Fruit fly (Drosophila melanogaster) whole organism, embryonic: Measurements from ENCODE around the gene mts.
A peak's percentile ranks its signal among the peaks of the same experiment; 100 is the strongest.

Source experiments
- Asciz ChIP-seq: fragments of 200-800 bp; sonication (Bioruptor generic); optimal IDR thresholded peaks from 2 replicates; lab custom pipeline; 2017; ENCODE audit warnings: missing biosample characterization, mild to moderate bottlenecking, missing genetic modification characterization, missing genetic modification reagents
- Blimp-1 ChIP-seq: fragments of 200-800 bp; sonication (Bioruptor generic); optimal IDR thresholded peaks from 3 replicates; lab custom pipeline; 2018; ENCODE audit warnings: missing biosample characterization, missing genetic modification characterization, mild to moderate bottlenecking, moderate library complexity, missing genetic modification reagents
- Bteb2 ChIP-seq: fragments of 200-800 bp; sonication (Bioruptor generic); optimal IDR thresholded peaks from 2 replicates; lab custom pipeline; 2016; ENCODE audit warnings: missing biosample characterization, missing genetic modification characterization
- CG10274 ChIP-seq: fragments of 200-800 bp; sonication (Bioruptor generic); optimal IDR thresholded peaks from 3 replicates; lab custom pipeline; 2017; ENCODE audit warnings: missing biosample characterization, mild to moderate bottlenecking, missing genetic modification characterization
- CG10543 ChIP-seq: fragments of 200-800 bp; sonication (Bioruptor generic); optimal IDR thresholded peaks from 3 replicates; lab custom pipeline; 2017; ENCODE audit warnings: missing biosample characterization, mild to moderate bottlenecking, missing genetic modification characterization, moderate library complexity
- CG11504 ChIP-seq: fragments of 200-800 bp; sonication (Bioruptor generic); optimal IDR thresholded peaks from 3 replicates; lab custom pipeline; 2019; ENCODE audit warnings: missing biosample characterization, mild to moderate bottlenecking, missing genetic modification characterization, moderate library complexity
- CG12155 ChIP-seq: fragments of 200-800 bp; sonication (Bioruptor generic); optimal IDR thresholded peaks from 3 replicates; lab custom pipeline; 2016; ENCODE audit warnings: missing biosample characterization, missing genetic modification characterization
- CG13287 ChIP-seq: fragments of 200-800 bp; sonication (Bioruptor generic); IDR thresholded peaks from 2 replicates; pipeline ENCODE4 v1.3.6; 2022; ENCODE audit warnings: missing biosample characterization, missing genetic modification characterization; ENCODE audit not compliant: partially characterized antibody
- CG13894 ChIP-seq: fragments of 200-800 bp; sonication (Bioruptor generic); optimal IDR thresholded peaks from 3 replicates; lab custom pipeline; 2018; ENCODE audit warnings: missing biosample characterization, mild to moderate bottlenecking, missing genetic modification characterization, moderate library complexity
- CG15011 ChIP-seq: fragments of 200-800 bp; sonication (Bioruptor generic); optimal IDR thresholded peaks from 3 replicates; lab custom pipeline; 2018; ENCODE audit warnings: missing biosample characterization, mild to moderate bottlenecking, missing genetic modification characterization
- CG1529 ChIP-seq: fragments of 200-800 bp; sonication (Bioruptor generic); optimal IDR thresholded peaks from 3 replicates; lab custom pipeline; 2018; ENCODE audit warnings: missing biosample characterization, missing genetic modification characterization
- CG15601 ChIP-seq: fragments of 200-800 bp; sonication (Bioruptor generic); optimal IDR thresholded peaks from 3 replicates; lab custom pipeline; 2019; ENCODE audit warnings: missing biosample characterization, mild to moderate bottlenecking, missing genetic modification characterization, moderate library complexity
- CG17829 ChIP-seq: fragments of 200-800 bp; optimal IDR thresholded peaks from 2 replicates; lab custom pipeline; 2019; ENCODE audit warnings: missing biosample characterization, mild to moderate bottlenecking, missing genetic modification characterization, moderate library complexity
- CG2116 ChIP-seq: fragments of 200-800 bp; sonication (Bioruptor generic); optimal IDR thresholded peaks from 3 replicates; lab custom pipeline; 2018; ENCODE audit warnings: missing biosample characterization, mild to moderate bottlenecking, missing genetic modification characterization
- CG2678 ChIP-seq: fragments of 200-800 bp; sonication (Bioruptor generic); optimal IDR thresholded peaks from 3 replicates; lab custom pipeline; 2019; ENCODE audit warnings: missing biosample characterization, mild to moderate bottlenecking, missing genetic modification characterization, moderate library complexity
- CG3163 ChIP-seq: fragments of 200-800 bp; sonication (Bioruptor generic); optimal IDR thresholded peaks from 3 replicates; lab custom pipeline; 2016; ENCODE audit warnings: missing biosample characterization, missing genetic modification characterization
- CG34224 ChIP-seq: fragments of 200-800 bp; sonication (Bioruptor generic); IDR thresholded peaks from 3 replicates; pipeline ENCODE4 v1.3.6; 2022; ENCODE audit warnings: missing biosample characterization, missing genetic modification characterization; ENCODE audit not compliant: partially characterized antibody
- CG3995 ChIP-seq: fragments of 200-800 bp; sonication (Bioruptor generic); optimal IDR thresholded peaks from 3 replicates; lab custom pipeline; 2016; ENCODE audit warnings: missing biosample characterization, missing genetic modification characterization
- CG4328 ChIP-seq: fragments of 200-800 bp; sonication (Bioruptor generic); optimal IDR thresholded peaks from 3 replicates; lab custom pipeline; 2017; ENCODE audit warnings: missing biosample characterization, missing genetic modification reagents, missing genetic modification characterization
- CG43689 ChIP-seq: fragments of 200-800 bp; sonication (Bioruptor generic); IDR thresholded peaks from 2 replicates; pipeline ENCODE4 v1.3.6; 2022; ENCODE audit warnings: missing biosample characterization, missing genetic modification characterization
- CTCF ChIP-seq: fragments of 200-800 bp; sonication (Bioruptor generic); optimal IDR thresholded peaks from 2 replicates; lab custom pipeline; 2017; ENCODE audit warnings: missing biosample characterization, mild to moderate bottlenecking, missing genetic modification characterization, moderate library complexity
- Drgx ChIP-seq: fragments of 200-800 bp; sonication (Bioruptor generic); IDR thresholded peaks from 2 replicates; pipeline ENCODE4 v1.3.6; 2022; ENCODE audit warnings: missing biosample characterization, missing genetic modification characterization
- Ets97D ChIP-seq: fragments of 200-800 bp; sonication (Bioruptor generic); optimal IDR thresholded peaks from 3 replicates; lab custom pipeline; 2016; ENCODE audit warnings: missing biosample characterization, missing genetic modification characterization
- Hr3 ChIP-seq: fragments of 200-800 bp; sonication (Bioruptor generic); optimal IDR thresholded peaks from 3 replicates; lab custom pipeline; 2016; ENCODE audit warnings: missing biosample characterization, missing genetic modification characterization
- Jarid2 ChIP-seq: fragments of 200-800 bp; sonication (Bioruptor generic); optimal IDR thresholded peaks from 3 replicates; lab custom pipeline; 2017; ENCODE audit warnings: mild to moderate bottlenecking, missing biosample characterization, missing genetic modification reagents, missing genetic modification characterization
- NC2β ChIP-seq: fragments of 200-800 bp; sonication (Bioruptor generic); optimal IDR thresholded peaks from 2 replicates; lab custom pipeline; 2016; ENCODE audit warnings: missing biosample characterization, missing genetic modification characterization
- Oli ChIP-seq: fragments of 200-800 bp; sonication (Bioruptor generic); optimal IDR thresholded peaks from 2 replicates; lab custom pipeline; 2018; ENCODE audit warnings: missing biosample characterization, mild to moderate bottlenecking, missing genetic modification characterization, moderate library complexity
- PHDP ChIP-seq: fragments of 200-800 bp; sonication (Bioruptor generic); optimal IDR thresholded peaks from 3 replicates; lab custom pipeline; 2018; ENCODE audit warnings: missing biosample characterization, mild to moderate bottlenecking, missing genetic modification characterization, moderate library complexity
- Scr ChIP-seq: fragments of 200-800 bp; sonication (Bioruptor generic); IDR thresholded peaks from 2 replicates; pipeline ENCODE4 v1.3.6; 2022; ENCODE audit warnings: missing biosample characterization, missing genetic modification characterization; ENCODE audit not compliant: partially characterized antibody
- TFAM ChIP-seq: fragments of 200-800 bp; sonication (Bioruptor generic); optimal IDR thresholded peaks from 2 replicates; lab custom pipeline; 2017; ENCODE audit warnings: missing biosample characterization, missing genetic modification characterization, inconsistent platforms
- Trl ChIP-seq, 3 experiments: fragments of >200 bp in 2 of 3; fragments of 200-800 bp in 1 of 3; sonication (Bioruptor generic) in 1 of 3; optimal IDR thresholded peaks; 2 replicates in 1 of 3; 3 replicates in 2 of 3; lab custom pipeline; 2016 to 2017; ENCODE audit warnings: missing biosample characterization in 1 of 3, missing genetic modification characterization in 1 of 3
- Xbp1 ChIP-seq: fragments of 200-800 bp; sonication (Bioruptor generic); optimal IDR thresholded peaks from 3 replicates; lab custom pipeline; 2016; ENCODE audit warnings: missing biosample characterization, mild to moderate bottlenecking, missing genetic modification characterization
- abd-A ChIP-seq: fragments of 200-800 bp; sonication (Bioruptor generic); optimal IDR thresholded peaks from 3 replicates; lab custom pipeline; 2019; ENCODE audit warnings: missing biosample characterization, mild to moderate bottlenecking, missing genetic modification characterization, moderate library complexity
- bsh ChIP-seq, 2 experiments: fragments of 200-800 bp; sonication (Bioruptor generic); optimal IDR thresholded peaks; 2 replicates each; lab custom pipeline; 2017 to 2018; ENCODE audit warnings: mild to moderate bottlenecking in 2 of 2, missing biosample characterization in 2 of 2, missing genetic modification characterization in 2 of 2, moderate library complexity in 1 of 2
- chinmo ChIP-seq: fragments of 200-800 bp; sonication (Bioruptor generic); IDR thresholded peaks from 4 replicates; pipeline ENCODE4 v1.3.6; 2022; ENCODE audit warnings: missing biosample characterization, missing genetic modification characterization; ENCODE audit not compliant: partially characterized antibody
- fd102C ChIP-seq: fragments of 200-800 bp; sonication (Bioruptor generic); optimal IDR thresholded peaks from 2 replicates; lab custom pipeline; 2018; ENCODE audit warnings: missing biosample characterization, mild to moderate bottlenecking, missing genetic modification characterization, moderate library complexity
- fd64A ChIP-seq: fragments of 200-800 bp; sonication (Bioruptor generic); optimal IDR thresholded peaks from 3 replicates; lab custom pipeline; 2018; ENCODE audit warnings: missing biosample characterization, mild to moderate bottlenecking, missing genetic modification characterization
- ftz-f1 ChIP-seq: fragments of 200-800 bp; sonication (Bioruptor generic); optimal IDR thresholded peaks from 2 replicates; lab custom pipeline; 2016; ENCODE audit warnings: missing biosample characterization, missing genetic modification characterization
- gcm2 ChIP-seq: fragments of 200-800 bp; sonication (Bioruptor generic); optimal IDR thresholded peaks from 2 replicates; lab custom pipeline; 2016; ENCODE audit warnings: missing biosample characterization, missing genetic modification characterization
- grn ChIP-seq: fragments of 200-800 bp; sonication (Bioruptor generic); optimal IDR thresholded peaks from 3 replicates; lab custom pipeline; 2017; ENCODE audit warnings: missing biosample characterization, missing genetic modification characterization
- h ChIP-seq: fragments of >200 bp; optimal IDR thresholded peaks from 2 replicates; lab custom pipeline; 2017
- hb ChIP-seq: fragments of 200-800 bp; sonication (Bioruptor generic); IDR thresholded peaks from 3 replicates; pipeline ENCODE4 v1.3.6; 2022; ENCODE audit warnings: missing biosample characterization, missing genetic modification characterization; ENCODE audit not compliant: partially characterized antibody
- klu ChIP-seq: fragments of 200-800 bp; sonication (Bioruptor generic); IDR thresholded peaks from 2 replicates; pipeline ENCODE4 v1.3.6; 2022; ENCODE audit warnings: missing biosample characterization, missing genetic modification characterization
- lbe ChIP-seq: fragments of 200-800 bp; sonication (Bioruptor generic); optimal IDR thresholded peaks from 2 replicates; lab custom pipeline; 2016; ENCODE audit warnings: missing biosample characterization, mild to moderate bottlenecking, missing genetic modification characterization
- nom ChIP-seq: fragments of 200-800 bp; sonication (Bioruptor generic); optimal IDR thresholded peaks from 2 replicates; lab custom pipeline; 2017; ENCODE audit warnings: missing biosample characterization, missing genetic modification characterization, mild to moderate bottlenecking, moderate library complexity, missing genetic modification reagents
- onecut ChIP-seq: fragments of 200-800 bp; sonication (Bioruptor generic); IDR thresholded peaks from 2 replicates; pipeline ENCODE4 v1.3.6; 2022; ENCODE audit warnings: missing biosample characterization, missing genetic modification characterization
- pb ChIP-seq: fragments of 200-800 bp; sonication (Bioruptor generic); optimal IDR thresholded peaks from 3 replicates; lab custom pipeline; 2016; ENCODE audit warnings: missing biosample characterization, missing genetic modification characterization
- sd ChIP-seq: fragments of 200-800 bp; sonication (Bioruptor generic); optimal IDR thresholded peaks from 3 replicates; lab custom pipeline; 2018; ENCODE audit warnings: missing biosample characterization, mild to moderate bottlenecking, missing genetic modification characterization, moderate library complexity
- tio ChIP-seq: fragments of 200-800 bp; sonication (Bioruptor generic); optimal IDR thresholded peaks from 2 replicates; lab custom pipeline; 2017; ENCODE audit warnings: missing biosample characterization, missing genetic modification characterization, inconsistent platforms

Gene mts

dm6 chr2L:7878372-7878771, 50.9 kb downstream of the mts start:
- no peak for TF ChIP-seq CG34224 (GFP tag; lab: Robert Waterston, UW)
- no peak for TF ChIP-seq Xbp1 (GFP tag; lab: Kevin White, UChicago)
- TF ChIP-seq CG3995 (GFP tag; lab: Kevin White, UChicago) = no peak
- no peak for TF ChIP-seq h
- no peak for TF ChIP-seq CG12155
- no peak for TF ChIP-seq grn
- no peak for TF ChIP-seq CTCF
- TF ChIP-seq CG17829 (tag; lab: Kevin White, UChicago) = no peak
- no peak for TF ChIP-seq Asciz
- TF ChIP-seq CG15011 (GFP tag; lab: Kevin White, UChicago) = no peak
- no peak for TF ChIP-seq Oli (tag; lab: Kevin White, UChicago)
- TF ChIP-seq NC2β = no peak
- TF ChIP-seq onecut (GFP tag; lab: Robert Waterston, UW) = no peak
- no peak for TF ChIP-seq CG3163 (GFP tag; lab: Kevin White, UChicago)
- TF ChIP-seq gcm2 = no peak
- no peak for TF ChIP-seq CG2678
- no peak for TF ChIP-seq Hr3 (GFP tag; lab: Kevin White, UChicago)
- TF ChIP-seq klu (GFP tag; lab: Robert Waterston, UW) = no peak
- TF ChIP-seq CG2116 = no peak
- TF ChIP-seq, all 482 proteins: peak for 0

DNA sequence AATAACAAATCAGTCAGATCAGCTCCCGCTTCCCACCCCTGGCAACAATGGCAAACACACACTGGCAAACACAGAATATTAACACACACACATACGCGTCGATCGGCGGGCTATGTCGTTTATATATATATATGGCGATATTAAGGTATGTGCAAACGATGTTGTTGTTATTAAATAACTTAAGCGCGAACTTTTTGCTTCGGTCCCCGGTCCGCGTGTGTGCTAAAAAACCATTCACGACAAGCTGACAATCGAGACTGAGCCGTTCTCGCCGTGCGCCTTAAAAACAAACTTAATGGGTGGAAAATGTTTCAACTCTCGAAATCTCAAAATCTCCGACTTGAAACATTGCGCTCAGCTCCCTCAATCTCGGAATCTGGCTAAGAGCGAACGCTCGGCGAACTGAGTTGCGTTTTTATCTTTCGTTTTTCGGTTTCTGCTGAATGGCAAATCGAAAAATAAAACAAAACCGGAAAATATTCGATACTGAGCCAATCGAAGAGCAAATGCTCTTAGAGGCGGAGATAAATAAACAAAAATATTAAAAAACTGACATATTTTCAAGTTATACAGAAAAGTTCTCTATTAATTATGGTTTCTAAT, 51.9 kb downstream of the mts start, which contains the start of gene spz3:
Gene spz3, minus strand, starts transcription at position 261 of the 603 bp plus-strand sequence.
- TF ChIP-seq TFAM (GFP tag; lab: Kevin White, UChicago) (no peak), bsh (GFP tag; optimal IDR thresholded peaks at IDR 0.05; lab: Kevin White, UChicago) (peak in 1 of 2 experiments; percentile 67), lbe (GFP tag; lab: Kevin White, UChicago) (peak; percentile 16), abd-A (peak; percentile 38), CG10543 (GFP tag; lab: Kevin White, UChicago) (peak; percentile 22), Ets97D (GFP tag; lab: Kevin White, UChicago) (no peak), Drgx (GFP tag; lab: Robert Waterston, UW) (peak; percentile 64), nom (GFP tag; lab: Kevin White, UChicago) (peak; percentile 96), sd (tag; lab: Kevin White, UChicago) (peak; percentile 67), Trl (optimal IDR thresholded peaks at IDR 0.05; lab: Kevin White, UChicago) (peak; percentile 21 to 49), Trl (GFP tag; optimal IDR thresholded peaks at IDR 0.05; lab: Kevin White, UChicago) (no peak), ftz-f1 (no peak), Jarid2 (GFP tag; lab: Kevin White, UChicago) (peak; percentile 30), CG13894 (tag; lab: Kevin White, UChicago) (peak; percentile 47), CG13287 (peak; percentile 28; the same call in 1 of the 2 replicates), chinmo (peak; percentile 76; the same call in 1 of the 4 replicates)

- peak; percentile 80; the same call in 2 of the 4 replicates for TF ChIP-seq chinmo
- TF ChIP-seq pb (GFP tag; lab: Kevin White, UChicago) = no peak
- no peak for TF ChIP-seq CG15601 (tag; lab: Kevin White, UChicago)
- TF ChIP-seq CG10274 (GFP tag; lab: Kevin White, UChicago) = no peak
- TF ChIP-seq tio (GFP tag; lab: Kevin White, UChicago) = no peak
- no peak for TF ChIP-seq fd64A
- TF ChIP-seq CG4328 (GFP tag; lab: Kevin White, UChicago) = no peak
- TF ChIP-seq Blimp-1 (GFP tag; lab: Kevin White, UChicago) = peak; percentile 98
- TF ChIP-seq Bteb2 = no peak
- no peak for TF ChIP-seq PHDP (tag; lab: Kevin White, UChicago)
- TF ChIP-seq Scr (GFP tag; lab: Robert Waterston, UW) = no peak
- TF ChIP-seq CG43689 (GFP tag; lab: Robert Waterston, UW) = no peak
- no peak for TF ChIP-seq fd102C (GFP tag; lab: Kevin White, UChicago)
- TF ChIP-seq CG1529 (GFP tag; lab: Kevin White, UChicago) = no peak
- no peak for TF ChIP-seq hb (GFP tag; lab: Robert Waterston, UW)
- TF ChIP-seq CG11504 (tag; lab: Kevin White, UChicago) = no peak
- TF ChIP-seq lbe (GFP tag; lab: Kevin White, UChicago) = no peak
These were observed 53.0 kb downstream of the mts start for dm6 chr2L:7880458-7880857.
